Fruit fly (Drosophila melanogaster): Measurements from ENCODE around the gene CG7840.

Gene CG7840

DNA sequence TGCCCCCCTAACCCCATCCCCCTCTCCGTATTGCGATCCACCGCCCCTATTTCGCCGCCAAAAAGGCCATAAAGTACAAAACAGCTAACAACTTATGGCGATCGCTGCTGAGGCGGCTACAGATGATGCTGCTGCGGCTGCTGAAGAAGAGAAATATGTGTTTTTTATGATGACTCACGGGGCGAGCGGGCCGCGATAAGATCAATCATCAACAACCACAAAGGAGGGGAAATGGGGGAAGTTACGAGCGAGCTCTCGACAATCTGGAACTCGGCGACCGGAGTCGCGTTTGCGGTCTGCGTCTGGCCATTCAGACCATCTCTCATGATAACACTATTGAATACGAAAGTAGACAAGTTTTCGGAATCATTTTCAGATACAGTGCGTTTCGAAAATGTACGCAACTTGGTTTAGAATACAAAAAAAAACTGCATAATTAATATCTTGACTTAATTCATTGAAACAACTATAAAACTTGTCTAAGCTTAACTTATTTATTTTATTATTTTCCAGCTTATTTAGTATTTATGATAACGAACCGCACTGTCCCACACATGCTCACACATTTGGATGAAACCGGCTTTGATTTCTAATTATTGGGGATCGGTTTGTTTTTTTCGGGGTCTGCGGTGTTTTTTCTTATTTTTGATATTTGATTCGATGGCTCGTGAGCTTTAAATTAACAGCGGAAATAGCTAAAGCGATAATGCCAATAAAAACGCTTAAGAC lies 13.1 kb upstream of the CG7840 start (continued):
- peak; percentile 81 for TF ChIP-seq CG30020 (tag; optimal IDR thresholded peaks at IDR 0.05)
- TF ChIP-seq Hr51 (GFP tag; optimal IDR thresholded peaks at IDR 0.05), result peak; percentile 89 to 95
- TF ChIP-seq Hmx (GFP tag; optimal IDR thresholded peaks at IDR 0.05), result peak; percentile 89
- TF ChIP-seq CG17328 (GFP tag; IDR thresholded peaks at IDR 0.05), result peak; percentile 98
- TF ChIP-seq CG10979 (tag; optimal IDR thresholded peaks at IDR 0.05), result peak; percentile 97
- TF ChIP-seq D19B (GFP tag; optimal IDR thresholded peaks at IDR 0.05), result peak; percentile 83
- no peak for TF ChIP-seq CG8478 (optimal IDR thresholded peaks at IDR 0.05)
- TF ChIP-seq CG5180 (GFP tag; optimal IDR thresholded peaks at IDR 0.05), result peak; percentile 89
- peak; percentile 63 for TF ChIP-seq Sry-β (GFP tag; optimal IDR thresholded peaks at IDR 0.05)
- peak; percentile 59 for TF ChIP-seq bigmax (GFP tag; optimal IDR thresholded peaks at IDR 0.05)
- TF ChIP-seq Six4 (GFP tag; optimal IDR thresholded peaks at IDR 0.05), result peak; percentile 95
- peak; percentile 89 for TF ChIP-seq CG8944 (GFP tag; optimal IDR thresholded peaks at IDR 0.05)
- TF ChIP-seq nerfin-2 (GFP tag; IDR thresholded peaks at IDR 0.05; ENCODE audit: partially characterized antibody), result no peak
- no peak for TF ChIP-seq CG42726 (GFP tag; IDR thresholded peaks at IDR 0.05; ENCODE audit: partially characterized antibody)
- TF ChIP-seq CG10274 (GFP tag; optimal IDR thresholded peaks at IDR 0.05), result peak; percentile 80
- peak; percentile 92 to 96 for TF ChIP-seq dpn (GFP tag; optimal IDR thresholded peaks at IDR 0.05)
- TF ChIP-seq CG18011 (GFP tag; optimal IDR thresholded peaks at IDR 0.05), result peak; percentile 84
- TF ChIP-seq CG7928 (GFP tag; optimal IDR thresholded peaks at IDR 0.05), result peak; percentile 76
- TF ChIP-seq Lim3 (GFP tag; IDR thresholded peaks at IDR 0.05), result peak; percentile 90
- peak; percentile 92 for TF ChIP-seq CG6854 (GFP tag; optimal IDR thresholded peaks at IDR 0.05)
- no peak for TF ChIP-seq CG15479 (GFP tag; optimal IDR thresholded peaks at IDR 0.05)
- no peak for TF ChIP-seq Lpt (GFP tag; optimal IDR thresholded peaks at IDR 0.05)
- peak; percentile 85 for TF ChIP-seq ham (GFP tag; IDR thresholded peaks at IDR 0.05)
- TF ChIP-seq chif (GFP tag; optimal IDR thresholded peaks at IDR 0.05), result peak; percentile 91 to 96
- TF ChIP-seq CG1832 (GFP tag; optimal IDR thresholded peaks at IDR 0.05), result no peak
- peak; percentile 96 for TF ChIP-seq lilli (GFP tag; optimal IDR thresholded peaks at IDR 0.05)
- no peak for TF ChIP-seq cad (GFP tag; optimal IDR thresholded peaks at IDR 0.05)
- peak; percentile 94 for TF ChIP-seq CG18619 (GFP tag; optimal IDR thresholded peaks at IDR 0.05)
- TF ChIP-seq chm (GFP tag; IDR thresholded peaks at IDR 0.05), result peak; percentile 98
- TF ChIP-seq Nf-YB (GFP tag; optimal IDR thresholded peaks at IDR 0.05), result peak; percentile 84
- peak; percentile 90 for TF ChIP-seq CG12236 (GFP tag; optimal IDR thresholded peaks at IDR 0.05)
- TF ChIP-seq dati (GFP tag; IDR thresholded peaks at IDR 0.05), result peak; percentile 91
- peak; percentile 27 for TF ChIP-seq corto (GFP tag; optimal IDR thresholded peaks at IDR 0.05)
- TF ChIP-seq Neu2 (GFP tag; optimal IDR thresholded peaks at IDR 0.05; ENCODE audit: borderline replicate concordance), result peak; percentile 16
- TF ChIP-seq CG9609 (GFP tag; optimal IDR thresholded peaks at IDR 0.05), result peak; percentile 85
- TF ChIP-seq luna (GFP tag; optimal IDR thresholded peaks at IDR 0.05), result peak; percentile 75
- TF ChIP-seq CG7786 (GFP tag; optimal IDR thresholded peaks at IDR 0.05), result peak; percentile 90
- TF ChIP-seq CG17385 (GFP tag; optimal IDR thresholded peaks at IDR 0.05), result peak; percentile 94
- peak; percentile 95 for TF ChIP-seq tin (GFP tag; optimal IDR thresholded peaks at IDR 0.05)
- peak; percentile 76; the same call in 2 of the 3 replicates for TF ChIP-seq z (GFP tag; IDR thresholded peaks at IDR 0.05)
- TF ChIP-seq Deaf1 (tag; optimal IDR thresholded peaks at IDR 0.05), result peak; percentile 83
- TF ChIP-seq Ptx1 (GFP tag; IDR thresholded peaks at IDR 0.05), result peak; percentile 97
- peak; percentile 78 for TF ChIP-seq CG3163 (GFP tag; optimal IDR thresholded peaks at IDR 0.05)
- TF ChIP-seq CG18599 (GFP tag; optimal IDR thresholded peaks at IDR 0.05), result peak; percentile 97
- TF ChIP-seq CG8281 (tag; optimal IDR thresholded peaks at IDR 0.05), result peak; percentile 85
- TF ChIP-seq onecut (GFP tag; IDR thresholded peaks at IDR 0.05), result peak; percentile 95
- peak; percentile 86 for TF ChIP-seq zen (tag; optimal IDR thresholded peaks at IDR 0.05)
- peak; percentile 93; the same call in 1 of the 3 replicates for TF ChIP-seq CG3726 (GFP tag; IDR thresholded peaks at IDR 0.05)
- TF ChIP-seq CG1529 (GFP tag; optimal IDR thresholded peaks at IDR 0.05), result peak; percentile 93

All from whole organism, embryonic.